Fruit fly (Drosophila melanogaster) whole organism, embryonic: Measurements from ENCODE around the gene yellow-b.

Experiments
- Abd-B ChIP-seq: fragments of 200-800 bp; sonication (Bioruptor generic); optimal IDR thresholded peaks from 2 replicates; lab custom pipeline; 2018; ENCODE audit warnings: missing biosample characterization, mild to moderate bottlenecking, missing genetic modification characterization, moderate library complexity
- Deaf1 ChIP-seq: fragments of 200-800 bp; optimal IDR thresholded peaks from 3 replicates; lab custom pipeline; 2019; ENCODE audit warnings: missing biosample characterization, mild to moderate bottlenecking, missing genetic modification characterization, moderate library complexity
- cad ChIP-seq: fragments of >200 bp; optimal IDR thresholded peaks from 2 replicates; lab custom pipeline; 2017; ENCODE audit warnings: missing biosample characterization, missing genetic modification characterization

- TF ChIP-seq Deaf1 (tag; lab: Kevin White, UChicago), result no peak
- TF ChIP-seq cad (GFP tag; lab: Kevin White, UChicago), result no peak
- TF ChIP-seq Abd-B (GFP tag; lab: Kevin White, UChicago), result no peak
Observed at dm6 chr2L:16706882-16707775, 47.0 kb upstream of the yellow-b start.
